Worm (Caenorhabditis elegans): ENCODE results near the gene nnt-1.

Gene nnt-1

ce11 chrX:6109288-6109770 is 12.8 kb upstream of the nnt-1 start, which contains the start of gene kynu-1:
kynu-1 (minus strand) TSS chrX:6109338.
- TF ChIP-seq unc-62 (GFP tag; optimal IDR thresholded peaks at IDR 0.05) = no peak

DNA sequence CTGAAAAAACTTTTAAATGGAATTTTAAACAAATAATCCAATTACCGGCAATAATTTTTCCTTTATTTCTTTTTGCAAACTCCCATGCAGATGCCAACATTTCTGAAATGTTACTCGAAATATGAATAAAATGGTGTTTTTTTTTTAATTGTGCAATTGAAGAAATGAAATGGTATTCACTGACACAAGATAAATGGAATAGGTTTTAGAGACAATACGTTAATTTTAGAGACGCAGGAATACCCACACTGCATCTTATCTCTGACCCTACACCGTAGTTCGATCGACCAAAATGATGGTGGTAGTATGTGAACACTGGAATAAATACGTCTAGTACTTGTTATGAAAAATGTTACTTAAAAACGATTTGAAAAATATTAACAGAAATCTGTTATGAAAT is 9.3 kb upstream of the nnt-1 start, which contains the start of gene prx-3:
Gene prx-3, minus strand, starts transcription at position 101 of the 400 bp plus-strand sequence.
- TF ChIP-seq unc-62 (GFP tag; optimal IDR thresholded peaks at IDR 0.05) = no peak

ce11 chrX:6115502-6115901 is 6.6 kb upstream of the nnt-1 start, which contains the start of gene C15H9.3:
C15H9.3 (plus strand) TSS chrX:6115802.
- no peak for TF ChIP-seq unc-62 (GFP tag; optimal IDR thresholded peaks at IDR 0.05)

DNA sequence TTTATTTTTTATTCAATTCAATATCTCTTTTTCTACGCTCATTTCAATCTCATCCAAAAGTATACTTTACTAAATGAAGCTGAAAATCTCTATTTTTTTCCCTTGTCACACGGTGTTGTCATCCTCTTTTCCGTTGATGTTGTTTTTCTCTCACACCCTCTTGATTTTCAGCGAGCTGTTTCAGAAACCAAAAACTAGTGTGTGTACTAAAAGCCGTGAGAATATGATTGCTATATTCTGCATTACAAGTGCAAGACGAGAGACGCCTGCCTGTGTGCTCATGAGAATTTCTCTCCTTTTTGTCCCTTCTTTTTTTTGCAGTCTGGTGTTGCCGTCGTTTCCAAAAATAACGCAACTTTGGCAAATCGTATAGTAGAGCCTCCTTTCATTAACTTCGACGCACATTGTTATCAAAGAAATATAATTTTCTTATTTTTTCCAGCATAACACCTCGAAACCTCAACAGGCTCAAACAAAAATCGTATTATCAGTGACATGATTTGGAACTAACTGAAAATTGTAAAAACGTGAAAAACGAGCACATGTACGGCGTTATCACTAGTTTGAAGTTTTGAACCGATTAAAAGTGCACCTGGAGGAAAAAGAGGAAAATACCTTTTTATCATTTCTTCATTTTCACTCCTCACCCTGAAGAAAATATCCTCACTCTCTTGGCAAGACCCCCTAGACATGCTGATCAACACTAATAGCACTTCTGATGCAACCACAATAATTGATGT is 3.9 kb upstream of the nnt-1 start, which contains the start of gene C15H9.2:
Gene C15H9.2, plus strand, starts transcription at position 441 of the 740 bp plus-strand sequence.
- no peak for TF ChIP-seq unc-62 (GFP tag; optimal IDR thresholded peaks at IDR 0.05)

- no peak for TF ChIP-seq unc-62 (GFP tag; optimal IDR thresholded peaks at IDR 0.05)
Measured at ce11 chrX:6121279-6121678, 832 bp upstream of the nnt-1 start.

ce11 chrX:6128225-6128686 is 6.1 kb downstream of the nnt-1 start, which contains the start of gene C15H9.9:
C15H9.9 (minus strand) TSS chrX:6128275.
- no peak for TF ChIP-seq unc-62 (GFP tag; optimal IDR thresholded peaks at IDR 0.05)

DNA sequence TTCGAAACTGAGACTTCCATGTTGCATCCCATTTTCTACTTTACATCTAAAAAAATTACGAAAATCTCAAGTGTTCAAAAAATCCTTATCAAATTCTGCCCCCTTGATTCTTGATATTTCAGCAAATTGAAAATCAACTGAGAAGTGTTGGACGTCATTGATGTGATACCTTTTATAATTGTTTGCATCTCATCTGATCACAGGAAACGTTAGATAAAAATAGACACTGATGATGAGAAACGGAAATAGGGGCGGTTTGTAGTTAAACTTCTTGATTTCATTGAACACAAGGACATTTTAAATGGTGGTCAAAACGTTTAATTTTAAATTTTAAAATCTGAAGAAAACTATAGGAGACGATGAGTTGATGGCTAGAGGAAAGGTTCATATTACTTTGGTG is 6.7 kb downstream of the nnt-1 start:
- no peak for TF ChIP-seq unc-62 (GFP tag; optimal IDR thresholded peaks at IDR 0.05)

- no peak for TF ChIP-seq unc-62 (GFP tag; optimal IDR thresholded peaks at IDR 0.05)
Measured at ce11 chrX:6129277-6129676, 7.2 kb downstream of the nnt-1 start.

DNA sequence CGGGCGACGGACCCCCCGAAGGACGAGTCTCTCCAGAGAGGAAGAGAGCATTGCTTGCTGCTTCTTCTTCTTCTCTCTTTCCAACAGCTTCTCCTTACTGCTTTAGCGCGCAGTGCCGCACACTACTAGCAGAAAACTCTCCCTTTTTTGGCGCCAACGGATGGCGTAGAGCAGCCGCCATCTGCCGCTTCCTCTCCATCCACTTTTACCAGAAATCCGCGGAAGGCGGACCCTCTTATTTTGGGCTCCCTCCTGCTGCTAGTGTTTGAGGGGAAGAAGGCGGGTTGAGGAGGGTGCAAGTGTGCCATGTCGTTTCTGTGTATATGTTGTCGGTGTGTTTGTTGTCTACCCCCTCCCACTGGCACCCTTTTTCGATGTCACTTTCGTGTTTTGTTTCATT is 12.3 kb downstream of the nnt-1 start:
- no peak for TF ChIP-seq unc-62 (GFP tag; optimal IDR thresholded peaks at IDR 0.05)

DNA sequence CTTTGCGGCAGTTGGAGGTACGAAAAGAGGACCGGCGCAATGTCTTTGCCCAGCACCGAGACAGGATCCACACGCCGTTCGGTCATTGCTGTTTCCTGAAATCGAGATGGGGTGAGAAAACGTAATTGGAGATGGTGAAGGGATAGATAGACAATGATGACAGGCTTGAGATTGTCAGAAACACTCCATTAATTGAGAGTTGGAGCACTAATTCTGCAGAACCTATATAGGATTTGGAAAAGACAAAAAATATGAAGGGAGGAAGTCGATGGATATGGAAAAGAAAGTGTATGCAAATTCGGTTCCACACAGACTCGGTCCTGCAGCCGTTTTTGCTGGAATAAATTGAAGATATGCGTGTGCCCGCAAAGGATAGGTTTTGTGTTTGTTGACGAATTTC is 16.1 kb downstream of the nnt-1 start, which contains the start of gene Y72A10A.1:
Gene Y72A10A.1, minus strand, starts transcription at position 101 of the 400 bp plus-strand sequence.
- no peak for TF ChIP-seq unc-62 (GFP tag; optimal IDR thresholded peaks at IDR 0.05)

- no peak for TF ChIP-seq unc-62 (GFP tag; optimal IDR thresholded peaks at IDR 0.05)
Measured at ce11 chrX:6145921-6146320, 23.8 kb downstream of the nnt-1 start.

DNA sequence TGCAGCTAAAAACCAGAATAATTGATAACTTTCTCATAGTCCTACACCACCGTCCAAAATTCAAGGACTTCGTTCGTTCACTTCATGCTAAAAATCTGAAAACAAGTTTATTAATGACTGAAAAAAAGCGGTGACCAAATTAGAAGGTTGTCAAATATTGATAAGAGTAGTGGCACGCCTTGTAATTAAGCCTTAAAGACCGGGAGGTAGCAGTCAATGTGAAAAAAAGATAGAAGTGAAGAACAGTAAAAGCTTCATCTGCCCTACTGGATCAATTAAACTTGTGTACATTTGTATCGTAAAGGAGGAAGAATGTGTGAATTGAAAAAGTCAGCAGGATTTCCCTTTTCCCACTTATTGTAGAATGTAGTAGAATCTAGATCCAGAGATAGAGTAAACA is 28.3 kb downstream of the nnt-1 start, which contains the start of gene tag-275:
Gene tag-275, minus strand, starts transcription at position 101 of the 400 bp plus-strand sequence.
- TF ChIP-seq unc-62 (GFP tag; optimal IDR thresholded peaks at IDR 0.05) = no peak

- no peak for TF ChIP-seq unc-62 (GFP tag; optimal IDR thresholded peaks at IDR 0.05)
Measured at ce11 chrX:6150949-6151519, 28.9 kb downstream of the nnt-1 start.

ce11 chrX:6155436-6155835 is 33.3 kb downstream of the nnt-1 start:
- no peak for TF ChIP-seq unc-62 (GFP tag; optimal IDR thresholded peaks at IDR 0.05)

- no peak for TF ChIP-seq unc-62 (GFP tag; optimal IDR thresholded peaks at IDR 0.05)
Measured at ce11 chrX:6157411-6157916, 35.4 kb downstream of the nnt-1 start.

DNA sequence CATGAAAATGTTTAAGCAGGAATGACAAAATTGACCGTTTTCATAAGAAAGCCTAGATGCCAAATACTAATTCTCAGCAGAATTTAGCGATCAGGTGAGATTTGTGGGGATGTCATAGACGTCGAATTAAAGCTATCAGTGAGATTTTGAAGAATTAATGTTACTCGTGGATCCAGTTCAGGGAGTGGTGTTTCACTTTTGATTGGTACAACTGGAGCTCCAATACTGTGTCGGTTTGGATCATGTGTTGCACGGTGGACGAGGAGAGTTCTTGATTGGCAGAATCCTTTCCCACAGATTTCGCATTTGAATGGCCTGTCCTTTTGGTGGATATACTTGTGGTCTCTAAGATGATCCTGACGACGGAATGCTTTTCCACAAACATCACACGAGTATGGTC is 37.5 kb downstream of the nnt-1 start:
- TF ChIP-seq unc-62 (GFP tag; optimal IDR thresholded peaks at IDR 0.05) = no peak

Data from whole organism, dauer.